Worm (Caenorhabditis elegans) whole organism, L1 larva: Measurements from ENCODE around the gene M04B2.7.

Experiments
- F16B12.6 ChIP-seq: fragments of 150-350 bp; optimal IDR thresholded peaks from 2 replicates; lab custom pipeline; 2014; ENCODE audit warnings: missing biosample characterization, missing genetic modification characterization
- aha-1 ChIP-seq: fragments of 150-350 bp; optimal IDR thresholded peaks from 2 replicates; lab custom pipeline; 2014; ENCODE audit warnings: missing biosample characterization, missing genetic modification characterization
- dpl-1 ChIP-seq, 3 experiments: fragments of 150-350 bp in 2 of 3; sonication (generic microtip) in 1 of 3; optimal IDR thresholded peaks; 2 replicates each; lab custom pipeline; 2014 to 2017; ENCODE audit warnings: missing biosample characterization in 3 of 3, missing genetic modification characterization in 3 of 3, missing genetic modification reagents in 3 of 3
- mep-1 ChIP-seq: fragments of 150-350 bp; optimal IDR thresholded peaks from 2 replicates; lab custom pipeline; 2014; ENCODE audit warnings: missing biosample characterization, missing genetic modification characterization

- TF ChIP-seq dpl-1 (GFP tag; optimal IDR thresholded peaks at IDR 0.05; lab: Kevin White, UChicago) (no peak), mep-1 (no peak), F16B12.6 (tag; lab: Kevin White, UChicago) (no peak), aha-1 (tag; lab: Kevin White, UChicago) (no peak)
Measured at ce11 chrIV:11487889-11488556, 60.5 kb downstream of the M04B2.7 start.
